Fruit fly (Drosophila melanogaster): ENCODE results near the gene Pop1.

dm6 chrX:5664222-5664621, 41.8 kb downstream of the Pop1 start:
- no peak for TF ChIP-seq Crg-1 (GFP tag; optimal IDR thresholded peaks at IDR 0.05)
- no peak for TF ChIP-seq CG5204 (GFP tag; optimal IDR thresholded peaks at IDR 0.05)
- no peak for TF ChIP-seq CG33017 (tag; optimal IDR thresholded peaks at IDR 0.05)
- TF ChIP-seq cic (GFP tag; optimal IDR thresholded peaks at IDR 0.05) = no peak
